Fruit fly (Drosophila melanogaster): ENCODE measurements around the gene cdm.

The cdm gene

dm6 chr3R:18185385-18185784, 2.1 kb upstream of the cdm start, which contains the start of the genes Arp5 and CG7208 (continued):
- TF ChIP-seq CG10543 (GFP tag; optimal IDR thresholded peaks at IDR 0.05): peak; percentile 63
- peak; percentile 59 for TF ChIP-seq CG10147 (GFP tag; optimal IDR thresholded peaks at IDR 0.05)
- TF ChIP-seq ewg (GFP tag; optimal IDR thresholded peaks at IDR 0.05): peak; percentile 48
- TF ChIP-seq zf30C (GFP tag; optimal IDR thresholded peaks at IDR 0.05): no peak
- peak; percentile 95 for TF ChIP-seq sens (GFP tag)
- TF ChIP-seq ind (GFP tag; optimal IDR thresholded peaks at IDR 0.05): peak; percentile 75
- no peak for TF ChIP-seq CG6813 (GFP tag; optimal IDR thresholded peaks at IDR 0.05)
- TF ChIP-seq peb (GFP tag; IDR thresholded peaks at IDR 0.05): no peak
- TF ChIP-seq ci (GFP tag; IDR thresholded peaks at IDR 0.05): peak; percentile 36; the same call in 1 of the 3 replicates
- no peak for TF ChIP-seq dati (GFP tag; IDR thresholded peaks at IDR 0.05)
- TF ChIP-seq Sox100B (GFP tag; optimal IDR thresholded peaks at IDR 0.05): peak; percentile 64
- TF ChIP-seq CG9215 (GFP tag; IDR thresholded peaks at IDR 0.05): peak; percentile 69
- no peak for TF ChIP-seq z (GFP tag; IDR thresholded peaks at IDR 0.05)
- TF ChIP-seq sob (GFP tag; IDR thresholded peaks at IDR 0.05): peak; percentile 79
- no peak for TF ChIP-seq Opbp (GFP tag; IDR thresholded peaks at IDR 0.05; ENCODE audit: partially characterized antibody)
- peak; percentile 44 for TF ChIP-seq Aef1 (GFP tag; IDR thresholded peaks at IDR 0.05)
- peak; percentile 60; the same call in 1 of the 2 replicates for TF ChIP-seq E2f2 (GFP tag; IDR thresholded peaks at IDR 0.05)
- peak; percentile 29 for TF ChIP-seq CG31388 (GFP tag; optimal IDR thresholded peaks at IDR 0.05)
- TF ChIP-seq Chrac-16 (GFP tag; optimal IDR thresholded peaks at IDR 0.05): peak; percentile 78
- TF ChIP-seq Lhr (GFP tag; optimal IDR thresholded peaks at IDR 0.05): peak; percentile 55
- peak; percentile 95 for TF ChIP-seq stwl (tag; optimal IDR thresholded peaks at IDR 0.05)
- TF ChIP-seq abd-A (tag; optimal IDR thresholded peaks at IDR 0.05): no peak
- TF ChIP-seq Rx (GFP tag; IDR thresholded peaks at IDR 0.05): no peak
- no peak for TF ChIP-seq CG2202 (tag; optimal IDR thresholded peaks at IDR 0.05)
- no peak for TF ChIP-seq Dref (GFP tag; IDR thresholded peaks at IDR 0.05)
- peak; percentile 83 for TF ChIP-seq MBD-R2 (GFP tag; IDR thresholded peaks at IDR 0.05)
- TF ChIP-seq crc (GFP tag; optimal IDR thresholded peaks at IDR 0.05): peak; percentile 40
- no peak for TF ChIP-seq ac (GFP tag; optimal IDR thresholded peaks at IDR 0.05)
- TF ChIP-seq CG15514 (GFP tag; optimal IDR thresholded peaks at IDR 0.05): peak; percentile 98
- TF ChIP-seq Myb (GFP tag; optimal IDR thresholded peaks at IDR 0.05): peak; percentile 86
- peak; percentile 73 for TF ChIP-seq CG12155 (GFP tag; optimal IDR thresholded peaks at IDR 0.05)
- TF ChIP-seq CG30431 (GFP tag; optimal IDR thresholded peaks at IDR 0.05): peak; percentile 5

DNA sequence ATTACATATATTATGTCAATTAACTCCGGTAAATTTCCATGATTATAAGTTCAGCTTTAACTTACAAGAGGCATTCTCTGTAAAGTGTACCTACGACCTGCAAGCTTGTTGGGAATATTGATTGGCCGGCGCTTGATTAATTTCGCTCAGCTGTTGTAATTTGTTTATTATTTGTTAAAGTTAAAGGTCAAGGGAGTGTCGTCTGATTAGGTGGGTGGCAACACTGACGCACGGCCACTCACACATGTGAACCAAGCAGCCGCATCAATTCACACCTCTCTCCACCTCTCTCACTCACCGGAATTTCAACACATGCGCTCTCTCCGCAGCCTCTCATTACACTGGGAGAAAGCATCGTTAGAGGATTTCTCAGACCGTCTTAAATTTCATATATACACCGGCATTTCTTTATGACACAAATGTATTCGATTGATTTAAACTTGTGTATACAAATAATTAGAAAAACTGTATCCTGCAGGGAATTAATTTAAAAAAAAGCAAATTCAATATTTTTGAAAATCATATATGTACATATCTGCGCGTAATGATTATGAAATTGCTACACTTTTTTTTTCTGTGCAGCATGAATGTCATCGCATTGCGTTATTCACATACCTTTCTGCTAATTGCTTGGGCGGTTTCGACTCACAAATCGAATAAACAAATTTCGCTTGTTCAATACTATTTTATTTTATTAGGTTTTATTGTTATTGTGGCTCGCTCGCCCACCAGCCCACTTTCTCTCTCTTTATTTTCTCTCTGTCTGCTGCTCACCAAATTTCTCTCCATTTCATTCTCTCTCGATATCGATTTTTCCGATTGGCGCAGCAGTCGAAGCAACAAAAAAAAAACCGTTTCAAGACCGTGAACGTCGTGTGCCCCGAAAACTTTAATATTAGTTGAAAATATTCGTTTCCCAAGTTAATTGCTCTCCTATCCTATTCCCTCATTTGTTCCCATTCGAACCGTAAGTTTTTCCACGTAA, 11.0 kb downstream of the cdm start:
- peak; percentile 95 for TF ChIP-seq Hmr (GFP tag; optimal IDR thresholded peaks at IDR 0.05)
- peak; percentile 73 for TF ChIP-seq CG17186 (GFP tag; optimal IDR thresholded peaks at IDR 0.05)
- no peak for TF ChIP-seq Hr39 (optimal IDR thresholded peaks at IDR 0.05)
- peak; percentile 71; the same call in 2 of the 3 replicates for TF ChIP-seq CG11560 (tag; IDR thresholded peaks at IDR 0.05)
- TF ChIP-seq CG5953 (GFP tag; IDR thresholded peaks at IDR 0.05): peak; percentile 87
- TF ChIP-seq Oli (tag; optimal IDR thresholded peaks at IDR 0.05): peak; percentile 95
- no peak for TF ChIP-seq hth (optimal IDR thresholded peaks at IDR 0.05)
- TF ChIP-seq Fer1 (GFP tag; optimal IDR thresholded peaks at IDR 0.05): peak; percentile 95
- TF ChIP-seq Abd-B (GFP tag; optimal IDR thresholded peaks at IDR 0.05): peak; percentile 95
- TF ChIP-seq CG10565 (GFP tag; optimal IDR thresholded peaks at IDR 0.05): peak; percentile 73
- peak; percentile 78 for TF ChIP-seq CG11456 (GFP tag; IDR thresholded peaks at IDR 0.05)
- no peak for TF ChIP-seq mld (GFP tag; IDR thresholded peaks at IDR 0.05; ENCODE audit: partially characterized antibody)
- no peak for TF ChIP-seq bigmax (GFP tag; optimal IDR thresholded peaks at IDR 0.05)
- TF ChIP-seq CG12155 (GFP tag; optimal IDR thresholded peaks at IDR 0.05): peak; percentile 88
- peak; percentile 81 for TF ChIP-seq ara (GFP tag; IDR thresholded peaks at IDR 0.05)
- TF ChIP-seq unc-4 (GFP tag; IDR thresholded peaks at IDR 0.05; ENCODE audit: partially characterized antibody): no peak
- TF ChIP-seq CG7372 (GFP tag; IDR thresholded peaks at IDR 0.05): peak; percentile 88
- peak; percentile 91 for TF ChIP-seq CG11695 (GFP tag; IDR thresholded peaks at IDR 0.05)
- peak; percentile 88 for TF ChIP-seq run (tag; optimal IDR thresholded peaks at IDR 0.05)
- peak; percentile 92 for TF ChIP-seq zfh1 (GFP tag; IDR thresholded peaks at IDR 0.05)
